Worm (Caenorhabditis elegans) whole organism, L4/young adult: ENCODE measurements around the gene Y45F10B.12.

ENCODE experiments used
- W03F9.2 ChIP-seq: fragments of 150-350 bp; optimal IDR thresholded peaks from 2 replicates; lab custom pipeline; 2014; ENCODE audit warnings: missing biosample characterization, missing genetic modification characterization
- dao-5 ChIP-seq: sonication (generic microtip); optimal IDR thresholded peaks from 2 replicates; lab custom pipeline; 2016; ENCODE audit warnings: missing genotype, missing genetic modification characterization, moderate library complexity, missing compliant biosample characterization
- him-1 ChIP-seq: sonication (generic microtip); optimal IDR thresholded peaks from 2 replicates; lab custom pipeline; 2016; ENCODE audit warnings: missing genotype, missing genetic modification reagents, missing genetic modification characterization, missing compliant biosample characterization

- TF ChIP-seq dao-5 (no peak), W03F9.2 (tag; lab: Kevin White, UChicago) (no peak), him-1 (no peak)
These were observed 13.4 kb downstream of the Y45F10B.12 start for ce11 chrIV:13600643-13601042.
